Worm (Caenorhabditis elegans) whole organism, L3 larva: Measurements from ENCODE around the gene exo-1.

Source experiments
- ama-1 ChIP-seq: fragments of 150-350 bp; optimal IDR thresholded peaks from 2 replicates; lab custom pipeline; 2018
- ceh-16 ChIP-seq: sonication (generic microtip); optimal IDR thresholded peaks from 2 replicates; lab custom pipeline; 2017; ENCODE audit warnings: missing biosample characterization, missing genetic modification characterization
- ceh-28 ChIP-seq: fragments of 150-350 bp; optimal IDR thresholded peaks from 2 replicates; lab custom pipeline; 2014; ENCODE audit warnings: missing biosample characterization, missing genetic modification reagents, missing genetic modification characterization
- ceh-9 ChIP-seq: sonication (generic microtip); optimal IDR thresholded peaks from 2 replicates; lab custom pipeline; 2018; ENCODE audit warnings: missing biosample characterization, missing genetic modification characterization
- egl-27 ChIP-seq: sonication (generic microtip); optimal IDR thresholded peaks from 4 replicates; lab custom pipeline; 2017; ENCODE audit warnings: missing biosample characterization, missing genetic modification reagents, missing genetic modification characterization
- egl-5 ChIP-seq: fragments of 150-350 bp; optimal IDR thresholded peaks from 2 replicates; lab custom pipeline; 2017; ENCODE audit warnings: missing biosample characterization, missing genetic modification reagents, missing genetic modification characterization, inconsistent platforms
- elt-1 ChIP-seq: fragments of 150-350 bp; optimal IDR thresholded peaks from 2 replicates; lab custom pipeline; 2014; ENCODE audit warnings: missing biosample characterization, missing genetic modification characterization
- elt-3 ChIP-seq, 3 experiments: fragments of 150-350 bp in 1 of 3; sonication (generic microtip) in 2 of 3; optimal IDR thresholded peaks; 2 replicates in 2 of 3; 4 replicates in 1 of 3; lab custom pipeline; 2014 to 2017; ENCODE audit warnings: missing biosample characterization in 3 of 3, missing genetic modification characterization in 3 of 3
- eor-1 ChIP-seq, 2 experiments: fragments of 150-350 bp; optimal IDR thresholded peaks; 2 replicates each; lab custom pipeline; 2014 to 2018; ENCODE audit warnings: missing biosample characterization in 2 of 2, missing genetic modification characterization in 2 of 2
- fkh-10 ChIP-seq: sonication (generic microtip); optimal IDR thresholded peaks from 2 replicates; lab custom pipeline; 2017; ENCODE audit warnings: missing biosample characterization, missing genetic modification reagents, missing genetic modification characterization
- fkh-2 ChIP-seq: fragments of 150-350 bp; optimal IDR thresholded peaks from 2 replicates; lab custom pipeline; 2014; ENCODE audit warnings: missing biosample characterization, missing genetic modification reagents, missing genetic modification characterization
- fos-1 ChIP-seq: fragments of 150-350 bp; optimal IDR thresholded peaks from 2 replicates; lab custom pipeline; 2014; ENCODE audit warnings: missing biosample characterization, missing genetic modification characterization
- hmg-11 ChIP-seq: sonication (generic microtip); optimal IDR thresholded peaks from 2 replicates; lab custom pipeline; 2016; ENCODE audit warnings: missing genetic modification characterization, missing compliant biosample characterization
- lin-15B ChIP-seq: fragments of 150-350 bp; optimal IDR thresholded peaks from 2 replicates; lab custom pipeline; 2014; ENCODE audit warnings: missing biosample characterization, missing genetic modification characterization
- lin-39 ChIP-seq: fragments of 150-350 bp; optimal IDR thresholded peaks from 2 replicates; lab custom pipeline; 2018; ENCODE audit warnings: missing biosample characterization, missing genetic modification reagents, missing genetic modification characterization
- mdl-1 ChIP-seq: fragments of 150-350 bp; optimal IDR thresholded peaks from 2 replicates; lab custom pipeline; 2014; ENCODE audit warnings: missing biosample characterization, missing genetic modification characterization
- nfya-1 ChIP-seq: sonication (generic microtip); optimal IDR thresholded peaks from 2 replicates; lab custom pipeline; 2017; ENCODE audit warnings: missing genetic modification characterization, mild to moderate bottlenecking, missing compliant biosample characterization, antibody characterized with exemption, moderate library complexity; ENCODE audit not compliant: insufficient read depth
- nhr-23 ChIP-seq: fragments of 150-350 bp; optimal IDR thresholded peaks from 2 replicates; lab custom pipeline; 2014; ENCODE audit warnings: missing biosample characterization, missing genetic modification reagents, missing genetic modification characterization
- nhr-237 ChIP-seq: fragments of 150-350 bp; optimal IDR thresholded peaks from 2 replicates; lab custom pipeline; 2014; ENCODE audit warnings: missing biosample characterization, missing genetic modification characterization
- nhr-25 ChIP-seq: sonication (generic microtip); optimal IDR thresholded peaks from 2 replicates; lab custom pipeline; 2017; ENCODE audit warnings: missing biosample characterization, missing genetic modification characterization
- nhr-28 ChIP-seq: fragments of 150-350 bp; optimal IDR thresholded peaks from 2 replicates; lab custom pipeline; 2014; ENCODE audit warnings: missing biosample characterization, missing genetic modification characterization
- nhr-43 ChIP-seq: sonication (generic microtip); optimal IDR thresholded peaks from 2 replicates; lab custom pipeline; 2016; ENCODE audit warnings: mild to moderate bottlenecking, missing genetic modification characterization, missing compliant biosample characterization; ENCODE audit not compliant: poor library complexity, severe bottlenecking
- nhr-67 ChIP-seq: fragments of 150-350 bp; optimal IDR thresholded peaks from 2 replicates; lab custom pipeline; 2014; ENCODE audit warnings: missing biosample characterization, missing genetic modification characterization
- nhr-77 ChIP-seq: fragments of 150-350 bp; optimal IDR thresholded peaks from 2 replicates; lab custom pipeline; 2014; ENCODE audit warnings: missing biosample characterization, missing genetic modification characterization
- pha-4 ChIP-seq: fragments of 150-350 bp; optimal IDR thresholded peaks from 2 replicates; lab custom pipeline; 2014; ENCODE audit warnings: missing biosample characterization, missing genetic modification reagents, missing genetic modification characterization
- pqm-1 ChIP-seq: fragments of 150-350 bp; optimal IDR thresholded peaks from 2 replicates; lab custom pipeline; 2017; ENCODE audit warnings: missing biosample characterization, missing genetic modification characterization, inconsistent platforms
- skn-1 ChIP-seq: fragments of 150-350 bp; optimal IDR thresholded peaks from 2 replicates; lab custom pipeline; 2014; ENCODE audit warnings: missing biosample characterization, missing genetic modification characterization
- tbx-2 ChIP-seq: sonication (generic microtip); optimal IDR thresholded peaks from 2 replicates; lab custom pipeline; 2016; ENCODE audit warnings: mild to moderate bottlenecking, missing genetic modification characterization, missing compliant biosample characterization
- unc-62 ChIP-seq: fragments of 150-350 bp; sonication (generic microtip); optimal IDR thresholded peaks from 4 replicates; lab custom pipeline; 2014; ENCODE audit warnings: missing biosample characterization, missing genetic modification reagents, missing genetic modification characterization
- zag-1 ChIP-seq: fragments of 150-350 bp; optimal IDR thresholded peaks from 2 replicates; lab custom pipeline; 2014; ENCODE audit warnings: missing biosample characterization, missing genetic modification characterization
- ztf-11 ChIP-seq: fragments of 150-350 bp; optimal IDR thresholded peaks from 2 replicates; lab custom pipeline; 2014; ENCODE audit warnings: missing biosample characterization, missing genetic modification characterization

The exo-1 gene

ce11 chrIII:13455207-13455606, 31.9 kb downstream of the exo-1 start, which contains the start of gene cua-1:
Gene cua-1, minus strand, starts transcription at chrIII:13455307.
- TF ChIP-seq egl-5 (tag; lab: Kevin White, UChicago): no peak
- TF ChIP-seq ceh-16 (tag; lab: Kevin White, UChicago): no peak
- no peak for TF ChIP-seq nhr-43 (tag; lab: Kevin White, UChicago)
- TF ChIP-seq ceh-28 (tag; lab: Kevin White, UChicago): no peak
- no peak for TF ChIP-seq skn-1 (tag; lab: Kevin White, UChicago)
- no peak for TF ChIP-seq pqm-1 (tag; lab: Kevin White, UChicago)
- TF ChIP-seq fkh-10: no peak
- no peak for TF ChIP-seq fkh-2 (tag; lab: Kevin White, UChicago)
- no peak for TF ChIP-seq tbx-2 (tag; lab: Kevin White, UChicago)
- TF ChIP-seq zag-1 (tag; lab: Kevin White, UChicago): no peak
- TF ChIP-seq, all 47 proteins: peak for 0

- TF ChIP-seq nhr-23 (no peak), fkh-10 (peak; percentile 34), nhr-28 (tag; lab: Kevin White, UChicago) (no peak), pha-4 (peak; percentile 47), hmg-11 (peak; percentile 3), ztf-11 (tag; lab: Kevin White, UChicago) (no peak), nfya-1 (tag; lab: Kevin White, UChicago) (peak; percentile 51), elt-3 (tag; optimal IDR thresholded peaks at IDR 0.05; lab: Kevin White, UChicago) (no peak), lin-15B (tag; lab: Kevin White, UChicago) (peak; percentile 47), lin-39 (peak; percentile 0), egl-27 (tag; lab: Kevin White, UChicago) (no peak), nhr-237 (tag; lab: Kevin White, UChicago) (no peak)
Measured at ce11 chrIII:13455816-13456215, 32.5 kb downstream of the exo-1 start.

DNA sequence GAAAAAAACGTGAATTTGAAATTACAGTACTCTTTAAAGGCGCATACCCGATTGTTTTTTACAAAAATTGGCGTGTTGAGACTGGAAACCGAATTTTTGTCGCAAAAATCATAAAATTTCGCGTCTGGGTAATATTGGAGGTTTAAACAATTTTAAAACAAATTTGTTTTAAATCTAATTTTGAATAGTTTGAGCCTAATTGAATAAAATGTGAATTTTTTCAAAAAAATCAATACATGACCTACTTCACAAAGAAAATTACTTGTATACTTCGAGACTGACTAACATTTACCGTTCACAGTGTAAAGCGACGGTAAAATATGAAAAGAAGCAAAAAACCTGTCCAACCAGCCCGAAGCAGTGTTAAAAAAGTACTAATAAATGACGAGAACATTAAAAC, 34.0 kb downstream of the exo-1 start:
- TF ChIP-seq skn-1 (tag; lab: Kevin White, UChicago): no peak
- TF ChIP-seq nhr-67 (tag; lab: Kevin White, UChicago): no peak
- no peak for TF ChIP-seq hmg-11
- no peak for TF ChIP-seq eor-1 (tag; optimal IDR thresholded peaks at IDR 0.05; lab: Kevin White, UChicago)
- peak; percentile 7 for TF ChIP-seq ama-1
- no peak for TF ChIP-seq ceh-16 (tag; lab: Kevin White, UChicago)
- TF ChIP-seq elt-3 (tag; optimal IDR thresholded peaks at IDR 0.05; lab: Kevin White, UChicago): no peak
- TF ChIP-seq egl-5 (tag; lab: Kevin White, UChicago): no peak
- TF ChIP-seq nhr-25 (tag; lab: Kevin White, UChicago): no peak
- no peak for TF ChIP-seq nhr-77 (tag; lab: Kevin White, UChicago)
- TF ChIP-seq nhr-23: peak; percentile 5
- no peak for TF ChIP-seq nhr-43 (tag; lab: Kevin White, UChicago)
- no peak for TF ChIP-seq ceh-9 (tag; lab: Kevin White, UChicago)
- peak; percentile 58 for TF ChIP-seq ceh-28 (tag; lab: Kevin White, UChicago)

ce11 chrIII:13458978-13459596, 35.8 kb downstream of the exo-1 start, which contains the start of gene tag-164:
Gene tag-164, plus strand, starts transcription at chrIII:13459546.
- TF ChIP-seq mdl-1 (no peak), nfya-1 (tag; lab: Kevin White, UChicago) (no peak)
- TF ChIP-seq, all 47 proteins: peak for 0

DNA sequence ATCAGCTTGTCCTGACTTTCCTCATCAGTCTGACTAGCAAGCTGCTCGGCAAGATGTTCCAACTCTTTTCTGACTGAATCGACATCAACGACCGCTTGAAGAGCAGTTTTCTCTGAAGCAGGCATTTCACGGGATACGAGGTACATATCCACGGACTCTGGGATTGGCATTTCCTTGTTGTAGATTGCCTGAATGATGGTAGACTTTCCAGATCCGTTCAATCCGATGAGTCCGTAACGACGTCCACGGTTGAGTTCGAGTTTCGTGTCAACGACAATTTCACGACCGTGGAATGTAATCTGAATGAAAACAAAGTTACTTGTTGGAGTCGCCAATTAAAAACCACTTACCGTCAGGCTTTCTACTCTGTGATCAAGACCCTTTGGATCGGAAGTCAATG, 38.2 kb downstream of the exo-1 start:
- TF ChIP-seq ceh-28 (tag; lab: Kevin White, UChicago) (no peak), unc-62 (GFP tag; lab: Kevin White, UChicago) (no peak), nhr-43 (tag; lab: Kevin White, UChicago) (no peak), fos-1 (tag; lab: Kevin White, UChicago) (no peak), lin-39 (no peak), elt-1 (tag; lab: Kevin White, UChicago) (no peak), ama-1 (no peak), tbx-2 (tag; lab: Kevin White, UChicago) (no peak), egl-5 (tag; lab: Kevin White, UChicago) (no peak), eor-1 (tag; optimal IDR thresholded peaks at IDR 0.05; lab: Kevin White, UChicago) (no peak), egl-27 (tag; lab: Kevin White, UChicago) (no peak), nhr-23 (no peak)
